Fruit fly (Drosophila melanogaster): ENCODE results near the gene CG6999.
A peak's percentile ranks its signal among the peaks of the same experiment; 100 is the strongest.

CG6999 gene

DNA sequence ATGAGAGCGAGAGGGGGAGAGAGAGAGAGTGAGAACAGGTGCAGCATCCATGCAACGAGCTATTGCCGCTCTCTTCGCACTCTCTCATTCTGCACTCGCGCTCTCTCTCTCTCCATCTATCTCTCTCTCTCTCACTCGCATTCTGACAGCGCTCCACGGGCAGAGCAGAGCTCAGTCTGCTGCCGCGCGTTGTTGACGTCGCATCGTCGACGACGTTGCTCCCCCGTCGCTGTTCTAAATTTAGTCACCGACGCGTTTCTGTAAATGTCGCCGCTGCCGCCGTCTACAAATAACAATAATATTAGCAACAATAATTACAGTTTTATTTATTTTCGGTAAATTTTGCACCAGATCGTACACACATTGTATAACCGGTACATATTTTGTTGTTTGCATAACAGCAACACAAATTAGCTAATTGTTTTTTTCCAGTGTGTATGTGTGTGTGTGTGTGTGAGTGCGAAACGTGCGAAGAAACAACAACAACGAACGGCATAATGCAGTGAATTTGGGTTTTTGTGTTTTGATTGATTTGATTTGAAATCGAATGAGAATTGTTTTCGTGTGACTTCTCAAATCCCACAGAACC lies 45.6 kb upstream of the CG6999 start (continued):
- TF ChIP-seq Sox15 (GFP tag; optimal IDR thresholded peaks at IDR 0.05) (no peak), CG11762 (GFP tag; optimal IDR thresholded peaks at IDR 0.05; ENCODE audit: insufficient read depth) (no peak), CG32006 (GFP tag; optimal IDR thresholded peaks at IDR 0.05) (peak; percentile 27), OdsH (GFP tag; optimal IDR thresholded peaks at IDR 0.05) (no peak), Lpt (GFP tag; optimal IDR thresholded peaks at IDR 0.05) (no peak), Ets21C (GFP tag; optimal IDR thresholded peaks at IDR 0.05) (peak; percentile 10), CG10669 (GFP tag; optimal IDR thresholded peaks at IDR 0.05) (peak; percentile 20), fkh (GFP tag; optimal IDR thresholded peaks at IDR 0.05) (peak; percentile 60), topi (GFP tag; optimal IDR thresholded peaks at IDR 0.05) (peak; percentile 48), dac (GFP tag; optimal IDR thresholded peaks at IDR 0.05) (no peak), CG6163 (GFP tag; IDR thresholded peaks at IDR 0.05) (no peak; the same call in none of the 3 replicates), net (GFP tag; optimal IDR thresholded peaks at IDR 0.05) (no peak), Sox102F (GFP tag; optimal IDR thresholded peaks at IDR 0.05) (peak; percentile 55), cyc (GFP tag; optimal IDR thresholded peaks at IDR 0.05) (peak; percentile 25), eg (GFP tag; IDR thresholded peaks at IDR 0.05) (peak; percentile 44; the same call in 2 of the 3 replicates), Ets96B (tag; optimal IDR thresholded peaks at IDR 0.05) (peak; percentile 20)

DNA sequence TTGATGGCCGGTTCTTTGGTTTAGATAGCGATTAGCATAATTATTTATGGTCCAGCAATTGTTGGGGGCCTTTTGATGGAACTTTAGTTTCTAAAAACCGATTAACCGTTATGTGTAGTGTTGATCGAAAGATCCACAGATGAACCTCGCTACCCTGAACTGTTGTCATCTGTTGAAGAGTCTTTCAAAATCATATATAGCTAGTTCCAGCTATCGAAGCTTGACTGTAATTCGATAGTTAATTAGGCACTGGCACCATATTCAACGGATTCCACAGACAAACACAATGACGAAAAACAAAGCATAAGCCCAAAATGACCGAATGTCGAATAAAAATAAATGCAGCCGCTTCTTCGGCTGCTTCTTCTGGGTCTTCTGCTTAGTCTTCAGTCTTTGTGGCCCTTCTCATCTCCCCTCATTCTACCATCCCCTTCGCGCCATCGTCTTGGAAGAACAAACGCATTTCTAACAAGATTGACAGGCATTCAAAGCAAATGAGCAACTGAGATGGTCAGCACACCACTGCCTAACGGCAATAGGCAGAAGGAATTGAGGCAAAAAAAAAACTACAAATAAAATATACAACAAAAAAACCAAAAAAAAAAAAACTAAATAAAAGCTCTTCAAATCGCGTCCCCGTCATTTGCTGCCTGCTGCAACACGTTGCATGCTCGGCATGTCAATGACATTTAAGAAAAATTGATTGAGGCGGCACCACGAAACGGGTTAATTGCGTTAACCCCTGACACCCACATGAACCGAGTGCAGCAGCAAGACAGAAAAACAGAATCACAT lies 44.3 kb upstream of the CG6999 start:
- TF ChIP-seq ss (GFP tag; optimal IDR thresholded peaks at IDR 0.05), result no peak
- TF ChIP-seq Eip78C (GFP tag), result no peak
- no peak for TF ChIP-seq Sox14 (GFP tag; optimal IDR thresholded peaks at IDR 0.05)
- TF ChIP-seq CG10631 (GFP tag; optimal IDR thresholded peaks at IDR 0.05), result no peak
- TF ChIP-seq dac (GFP tag; optimal IDR thresholded peaks at IDR 0.05), result no peak
- TF ChIP-seq CG15336 (GFP tag; IDR thresholded peaks at IDR 0.05), result peak; percentile 41
- peak; percentile 26; the same call in 1 of the 3 replicates for TF ChIP-seq CG8119 (GFP tag; IDR thresholded peaks at IDR 0.05)
- TF ChIP-seq cyc (GFP tag; optimal IDR thresholded peaks at IDR 0.05), result no peak
- no peak for TF ChIP-seq esn (GFP tag; optimal IDR thresholded peaks at IDR 0.05)
- TF ChIP-seq CG11762 (GFP tag; optimal IDR thresholded peaks at IDR 0.05; ENCODE audit: insufficient read depth), result no peak
- TF ChIP-seq CG7368 (GFP tag; optimal IDR thresholded peaks at IDR 0.05), result no peak
- TF ChIP-seq fd59A (GFP tag; optimal IDR thresholded peaks at IDR 0.05), result no peak
- TF ChIP-seq eg (GFP tag; IDR thresholded peaks at IDR 0.05), result peak; percentile 75
- TF ChIP-seq fd85E (GFP tag; optimal IDR thresholded peaks at IDR 0.05), result no peak
- TF ChIP-seq CG32006 (GFP tag; optimal IDR thresholded peaks at IDR 0.05), result no peak
- TF ChIP-seq CG6276 (GFP tag; optimal IDR thresholded peaks at IDR 0.05), result no peak
- no peak for TF ChIP-seq Hr4 (GFP tag; optimal IDR thresholded peaks at IDR 0.05)
- TF ChIP-seq dsx (GFP tag; optimal IDR thresholded peaks at IDR 0.05; ENCODE audit: poor library complexity, severe bottlenecking), result no peak
- TF ChIP-seq Sox15 (GFP tag; optimal IDR thresholded peaks at IDR 0.05), result no peak
- TF ChIP-seq CG6163 (GFP tag; IDR thresholded peaks at IDR 0.05), result 0 out of 3 replicates have a peak, but pooled peaks have one; percentile 27

DNA sequence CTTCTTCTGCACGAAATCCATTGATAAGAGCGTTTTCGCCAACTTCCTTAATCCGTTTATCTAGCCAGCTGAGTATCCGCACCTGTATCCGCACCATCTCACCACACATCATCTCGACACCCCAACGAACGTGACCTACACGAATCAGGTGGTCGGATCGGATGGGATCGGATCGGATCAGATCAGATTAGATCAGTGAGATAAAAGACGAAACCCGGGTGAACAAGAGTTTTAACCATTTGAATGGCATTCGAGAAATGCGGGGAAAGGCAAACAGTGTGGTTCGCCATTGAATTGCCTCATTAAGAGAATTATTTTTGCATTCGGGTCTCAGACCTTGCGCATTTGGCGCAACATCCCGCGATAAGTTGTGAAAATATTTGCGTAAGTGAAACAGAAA lies 43.3 kb upstream of the CG6999 start:
- TF ChIP-seq CG8319 (GFP tag; optimal IDR thresholded peaks at IDR 0.05) (no peak), fd85E (GFP tag; optimal IDR thresholded peaks at IDR 0.05) (no peak), Eip78C (GFP tag) (peak; percentile 39), CG4318 (GFP tag; optimal IDR thresholded peaks at IDR 0.05) (no peak), CG6163 (GFP tag; IDR thresholded peaks at IDR 0.05) (no peak), svp (GFP tag) (peak; percentile 41), achi (GFP tag; optimal IDR thresholded peaks at IDR 0.05) (no peak)

dm6 chrX:9046383-9046941 lies 41.7 kb upstream of the CG6999 start:
- TF ChIP-seq lz (GFP tag; optimal IDR thresholded peaks at IDR 0.05) (peak; percentile 26), Gug (GFP tag; IDR thresholded peaks at IDR 0.05) (no peak), Lpt (GFP tag; optimal IDR thresholded peaks at IDR 0.05) (no peak), svp (GFP tag) (peak; percentile 64), Ets96B (tag; optimal IDR thresholded peaks at IDR 0.05) (peak; percentile 43), fd59A (GFP tag; optimal IDR thresholded peaks at IDR 0.05) (peak; percentile 5), net (GFP tag; optimal IDR thresholded peaks at IDR 0.05) (no peak), CG6808 (GFP tag; optimal IDR thresholded peaks at IDR 0.05) (no peak), cyc (GFP tag; optimal IDR thresholded peaks at IDR 0.05) (no peak), ss (GFP tag; optimal IDR thresholded peaks at IDR 0.05) (no peak), CG16779 (tag; optimal IDR thresholded peaks at IDR 0.05) (no peak), pdm3 (GFP tag; optimal IDR thresholded peaks at IDR 0.05) (peak; percentile 41), CG10669 (GFP tag; optimal IDR thresholded peaks at IDR 0.05) (peak; percentile 41), Sox14 (GFP tag; optimal IDR thresholded peaks at IDR 0.05) (peak; percentile 6), Eip75B (GFP tag; optimal IDR thresholded peaks at IDR 0.05) (peak; percentile 20), Eip78C (GFP tag) (peak; percentile 86), fd85E (GFP tag; optimal IDR thresholded peaks at IDR 0.05) (no peak), topi (GFP tag; optimal IDR thresholded peaks at IDR 0.05) (peak; percentile 15), Met (GFP tag; optimal IDR thresholded peaks at IDR 0.05) (peak; percentile 25), spab (GFP tag; optimal IDR thresholded peaks at IDR 0.05) (peak; percentile 32)

Data from whole organism, prepupa.